Fruit fly (Drosophila melanogaster): Measurements from ENCODE around the gene se.

The se gene

dm6 chr3L:8527829-8528228, 7.5 kb downstream of the se start:
- no peak for TF ChIP-seq CG8478 (optimal IDR thresholded peaks at IDR 0.05)
- no peak for TF ChIP-seq pan (optimal IDR thresholded peaks at IDR 0.05)
- TF ChIP-seq psq (optimal IDR thresholded peaks at IDR 0.05): no peak
- no peak for TF ChIP-seq usp (GFP tag; optimal IDR thresholded peaks at IDR 0.05)
- TF ChIP-seq EcR (GFP tag; optimal IDR thresholded peaks at IDR 0.05): no peak
- TF ChIP-seq Dll (optimal IDR thresholded peaks at IDR 0.05): no peak

- no peak for TF ChIP-seq EcR (GFP tag; optimal IDR thresholded peaks at IDR 0.05)
- TF ChIP-seq pan (optimal IDR thresholded peaks at IDR 0.05): no peak
- TF ChIP-seq Dll (optimal IDR thresholded peaks at IDR 0.05): no peak
- TF ChIP-seq usp (GFP tag; optimal IDR thresholded peaks at IDR 0.05): no peak
- TF ChIP-seq CG8478 (optimal IDR thresholded peaks at IDR 0.05): no peak
- no peak for TF ChIP-seq psq (optimal IDR thresholded peaks at IDR 0.05)
These were observed 8.2 kb downstream of the se start for dm6 chr3L:8528546-8528945.

- TF ChIP-seq EcR (GFP tag; optimal IDR thresholded peaks at IDR 0.05) (no peak), usp (GFP tag; optimal IDR thresholded peaks at IDR 0.05) (no peak)
These were observed 9.3 kb downstream of the se start for dm6 chr3L:8529701-8530100.

- TF ChIP-seq EcR (GFP tag; optimal IDR thresholded peaks at IDR 0.05) (no peak), Dll (optimal IDR thresholded peaks at IDR 0.05) (no peak), pan (optimal IDR thresholded peaks at IDR 0.05) (no peak), CG8478 (optimal IDR thresholded peaks at IDR 0.05) (no peak), psq (optimal IDR thresholded peaks at IDR 0.05) (no peak), usp (GFP tag; optimal IDR thresholded peaks at IDR 0.05) (no peak)
These were observed 14.3 kb downstream of the se start, which contains the start of gene ergic53 for dm6 chr3L:8534386-8535306. ergic53 (plus strand) TSS chr3L:8534977.

dm6 chr3L:8536387-8536786, 16.0 kb downstream of the se start:
- TF ChIP-seq psq (optimal IDR thresholded peaks at IDR 0.05) (no peak), pan (optimal IDR thresholded peaks at IDR 0.05) (no peak), Dll (optimal IDR thresholded peaks at IDR 0.05) (no peak), EcR (GFP tag; optimal IDR thresholded peaks at IDR 0.05) (no peak), usp (GFP tag; optimal IDR thresholded peaks at IDR 0.05) (no peak), CG8478 (optimal IDR thresholded peaks at IDR 0.05) (no peak)

dm6 chr3L:8538355-8538754, 18.0 kb downstream of the se start:
- TF ChIP-seq EcR (GFP tag; optimal IDR thresholded peaks at IDR 0.05) (no peak), pan (optimal IDR thresholded peaks at IDR 0.05) (no peak), usp (GFP tag; optimal IDR thresholded peaks at IDR 0.05) (no peak), Dll (optimal IDR thresholded peaks at IDR 0.05) (no peak), psq (optimal IDR thresholded peaks at IDR 0.05) (no peak), CG8478 (optimal IDR thresholded peaks at IDR 0.05) (no peak)

- no peak for TF ChIP-seq pan (optimal IDR thresholded peaks at IDR 0.05)
- no peak for TF ChIP-seq Dll (optimal IDR thresholded peaks at IDR 0.05)
- TF ChIP-seq EcR (GFP tag; optimal IDR thresholded peaks at IDR 0.05): no peak
- TF ChIP-seq usp (GFP tag; optimal IDR thresholded peaks at IDR 0.05): no peak
- no peak for TF ChIP-seq CG8478 (optimal IDR thresholded peaks at IDR 0.05)
- TF ChIP-seq psq (optimal IDR thresholded peaks at IDR 0.05): no peak
These were observed 20.2 kb downstream of the se start for dm6 chr3L:8540509-8540908.

- no peak for TF ChIP-seq CG8478 (optimal IDR thresholded peaks at IDR 0.05)
- TF ChIP-seq pan (optimal IDR thresholded peaks at IDR 0.05): no peak
- TF ChIP-seq Dll (optimal IDR thresholded peaks at IDR 0.05): no peak
- no peak for TF ChIP-seq EcR (GFP tag; optimal IDR thresholded peaks at IDR 0.05)
- TF ChIP-seq psq (optimal IDR thresholded peaks at IDR 0.05): no peak
- TF ChIP-seq usp (GFP tag; optimal IDR thresholded peaks at IDR 0.05): no peak
These were observed 21.3 kb downstream of the se start for dm6 chr3L:8541669-8542068.

dm6 chr3L:8542213-8542612, 21.9 kb downstream of the se start:
- TF ChIP-seq CG8478 (optimal IDR thresholded peaks at IDR 0.05) (no peak), EcR (GFP tag; optimal IDR thresholded peaks at IDR 0.05) (no peak), Dll (optimal IDR thresholded peaks at IDR 0.05) (no peak)

dm6 chr3L:8543866-8544265, 23.5 kb downstream of the se start:
- TF ChIP-seq EcR (GFP tag; optimal IDR thresholded peaks at IDR 0.05): no peak
- no peak for TF ChIP-seq usp (GFP tag; optimal IDR thresholded peaks at IDR 0.05)

- TF ChIP-seq usp (GFP tag; optimal IDR thresholded peaks at IDR 0.05): no peak
- no peak for TF ChIP-seq pan (optimal IDR thresholded peaks at IDR 0.05)
- TF ChIP-seq EcR (GFP tag; optimal IDR thresholded peaks at IDR 0.05): no peak
- TF ChIP-seq Dll (optimal IDR thresholded peaks at IDR 0.05): no peak
- TF ChIP-seq psq (optimal IDR thresholded peaks at IDR 0.05): no peak
- no peak for TF ChIP-seq CG8478 (optimal IDR thresholded peaks at IDR 0.05)
These were observed 24.4 kb downstream of the se start, which contains the start of gene rhea for dm6 chr3L:8544710-8545109. rhea (plus strand) TSS chr3L:8545001.

dm6 chr3L:8545473-8545872, 25.1 kb downstream of the se start:
- TF ChIP-seq CG8478 (optimal IDR thresholded peaks at IDR 0.05): no peak
- no peak for TF ChIP-seq EcR (GFP tag; optimal IDR thresholded peaks at IDR 0.05)
- no peak for TF ChIP-seq pan (optimal IDR thresholded peaks at IDR 0.05)

- TF ChIP-seq EcR (GFP tag; optimal IDR thresholded peaks at IDR 0.05) (peak; percentile 44 to 60), psq (optimal IDR thresholded peaks at IDR 0.05) (no peak), usp (GFP tag; optimal IDR thresholded peaks at IDR 0.05) (no peak)
These were observed 26.0 kb downstream of the se start for dm6 chr3L:8546355-8546771.

All from whole organism.